Fruit fly (Drosophila melanogaster): ENCODE results near the gene Trf4-1.

dm6 chrX:8573744-8574484, 13.8 kb downstream of the Trf4-1 start, which contains the start of gene CG12065:
- no peak for TF ChIP-seq CG9139 (GFP tag; optimal IDR thresholded peaks at IDR 0.05)
- TF ChIP-seq CG15336 (GFP tag; IDR thresholded peaks at IDR 0.05) = peak; percentile 10; the same call in 1 of the 2 replicates
- TF ChIP-seq Blimp-1 (GFP tag; optimal IDR thresholded peaks at IDR 0.05) = no peak
- no peak for TF ChIP-seq CG11294 (GFP tag; IDR thresholded peaks at IDR 0.05)
- no peak for TF ChIP-seq CG7368 (GFP tag; optimal IDR thresholded peaks at IDR 0.05)
- no peak for TF ChIP-seq dac (GFP tag; optimal IDR thresholded peaks at IDR 0.05)
- peak; percentile 30 for TF ChIP-seq OdsH (GFP tag; optimal IDR thresholded peaks at IDR 0.05)
